Fruit fly (Drosophila melanogaster): ENCODE results near the gene NijA.
A peak's percentile ranks its signal among the peaks of the same experiment; 100 is the strongest.

NijA gene

DNA sequence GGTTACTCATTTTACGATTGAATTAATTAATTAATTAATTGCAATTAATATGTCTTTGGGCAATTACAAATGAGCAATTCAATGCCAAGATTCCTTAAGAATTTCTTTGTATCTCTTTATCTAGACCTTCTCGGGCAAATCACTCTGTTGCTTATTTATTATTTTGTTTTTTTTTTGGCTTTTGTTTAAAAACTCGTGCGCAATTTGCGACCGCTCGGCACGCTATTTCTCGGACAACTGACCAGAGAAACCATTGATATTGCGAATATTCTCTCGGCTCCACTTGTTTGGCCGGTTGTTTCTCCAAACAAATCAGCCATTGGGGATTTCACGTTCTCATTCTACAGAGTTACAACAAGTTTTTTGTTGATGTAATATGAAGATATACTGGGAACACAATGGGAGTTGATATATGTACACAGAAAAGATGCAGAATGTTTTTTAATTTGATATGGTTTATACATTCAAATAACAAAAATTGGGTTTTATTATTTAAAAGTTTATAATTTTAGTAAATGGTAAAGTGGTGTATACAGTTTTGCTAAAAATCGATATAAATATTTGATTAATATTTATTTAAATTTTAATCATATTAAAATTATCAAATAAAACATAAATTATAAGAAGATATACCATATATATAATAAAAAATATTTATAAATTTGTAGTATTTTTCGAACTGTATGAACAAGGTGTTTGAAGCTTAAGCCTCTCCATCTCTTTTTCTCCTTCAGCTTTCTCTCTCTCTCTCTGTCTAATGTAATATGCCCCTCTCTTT is at the start of gene NijA:
NijA (minus strand) TSS at position 243 of the 778 bp plus-strand sequence.
- peak; percentile 25; the same call in 1 of the 2 replicates for TF ChIP-seq Gug (GFP tag; IDR thresholded peaks at IDR 0.05)
- peak; percentile 59 for TF ChIP-seq svp (GFP tag)
- TF ChIP-seq Hr4 (GFP tag; optimal IDR thresholded peaks at IDR 0.05): no peak
- TF ChIP-seq lz (GFP tag; optimal IDR thresholded peaks at IDR 0.05): peak; percentile 34
- TF ChIP-seq CG6163 (GFP tag; IDR thresholded peaks at IDR 0.05): peak; percentile 40; the same call in 1 of the 3 replicates
- TF ChIP-seq Ets21C (GFP tag; optimal IDR thresholded peaks at IDR 0.05): no peak
- peak; percentile 88 for TF ChIP-seq dsx (GFP tag; optimal IDR thresholded peaks at IDR 0.05; ENCODE audit: poor library complexity, severe bottlenecking)
- peak; percentile 14 for TF ChIP-seq pdm3 (GFP tag; optimal IDR thresholded peaks at IDR 0.05)
- TF ChIP-seq fd85E (GFP tag; optimal IDR thresholded peaks at IDR 0.05): no peak
- no peak for TF ChIP-seq Hr38 (GFP tag; optimal IDR thresholded peaks at IDR 0.05)
- peak; percentile 44 for TF ChIP-seq CG7368 (GFP tag; optimal IDR thresholded peaks at IDR 0.05)
- peak; percentile 66 for TF ChIP-seq CG6792 (GFP tag; optimal IDR thresholded peaks at IDR 0.05)
- TF ChIP-seq fd59A (GFP tag; optimal IDR thresholded peaks at IDR 0.05): no peak
- TF ChIP-seq Ets96B (tag; optimal IDR thresholded peaks at IDR 0.05): peak; percentile 84
- TF ChIP-seq Eip78C (GFP tag): peak; percentile 83
- peak; percentile 69 for TF ChIP-seq CG15336 (GFP tag; IDR thresholded peaks at IDR 0.05)
- peak; percentile 74 for TF ChIP-seq esn (GFP tag; optimal IDR thresholded peaks at IDR 0.05)
- no peak for TF ChIP-seq CG9139 (GFP tag; optimal IDR thresholded peaks at IDR 0.05)
- TF ChIP-seq CG6276 (GFP tag; optimal IDR thresholded peaks at IDR 0.05): peak; percentile 27
- no peak for TF ChIP-seq Hr39 (GFP tag; optimal IDR thresholded peaks at IDR 0.05)
- TF ChIP-seq CG3032 (tag; optimal IDR thresholded peaks at IDR 0.05): peak; percentile 89
- TF ChIP-seq Met (GFP tag; optimal IDR thresholded peaks at IDR 0.05): peak; percentile 45
- no peak for TF ChIP-seq net (GFP tag; optimal IDR thresholded peaks at IDR 0.05)
- TF ChIP-seq CG6854 (GFP tag; optimal IDR thresholded peaks at IDR 0.05): peak; percentile 10
- TF ChIP-seq Eip93F (GFP tag; optimal IDR thresholded peaks at IDR 0.05): peak; percentile 20
- TF ChIP-seq CG11294 (GFP tag; IDR thresholded peaks at IDR 0.05): no peak
- no peak for TF ChIP-seq CG11762 (GFP tag; optimal IDR thresholded peaks at IDR 0.05; ENCODE audit: insufficient read depth)
- no peak for TF ChIP-seq fkh (GFP tag; optimal IDR thresholded peaks at IDR 0.05)
- TF ChIP-seq Smox (GFP tag; optimal IDR thresholded peaks at IDR 0.05): peak; percentile 24
- peak; percentile 57 for TF ChIP-seq OdsH (GFP tag; optimal IDR thresholded peaks at IDR 0.05)
- peak; percentile 53 for TF ChIP-seq CG16779 (tag; optimal IDR thresholded peaks at IDR 0.05)
- TF ChIP-seq eg (GFP tag; IDR thresholded peaks at IDR 0.05): peak; percentile 63; the same call in 1 of the 3 replicates
- TF ChIP-seq Eip75B (GFP tag; optimal IDR thresholded peaks at IDR 0.05): peak; percentile 23
- no peak for TF ChIP-seq CG6808 (GFP tag; optimal IDR thresholded peaks at IDR 0.05)
- no peak for TF ChIP-seq topi (GFP tag; optimal IDR thresholded peaks at IDR 0.05)
- TF ChIP-seq CG1621 (tag; optimal IDR thresholded peaks at IDR 0.05): no peak
- TF ChIP-seq CG32006 (GFP tag; optimal IDR thresholded peaks at IDR 0.05): peak; percentile 75
- peak; percentile 3 for TF ChIP-seq CG10669 (GFP tag; optimal IDR thresholded peaks at IDR 0.05)
- TF ChIP-seq dac (GFP tag; optimal IDR thresholded peaks at IDR 0.05): no peak
- TF ChIP-seq Sox14 (GFP tag; optimal IDR thresholded peaks at IDR 0.05): no peak
- TF ChIP-seq salr (GFP tag; optimal IDR thresholded peaks at IDR 0.05): peak in 1 of 2 experiments; percentile 83
- TF ChIP-seq Sox15 (GFP tag; optimal IDR thresholded peaks at IDR 0.05): no peak
- TF ChIP-seq CG34406 (GFP tag; optimal IDR thresholded peaks at IDR 0.05): peak; percentile 74
- peak; percentile 16 for TF ChIP-seq CG4318 (GFP tag; optimal IDR thresholded peaks at IDR 0.05)
- TF ChIP-seq Sox102F (GFP tag; optimal IDR thresholded peaks at IDR 0.05): no peak
- TF ChIP-seq ss (GFP tag; optimal IDR thresholded peaks at IDR 0.05): peak; percentile 28 to 56
- TF ChIP-seq Blimp-1 (GFP tag; optimal IDR thresholded peaks at IDR 0.05): peak; percentile 37
- peak; percentile 53 for TF ChIP-seq acj6 (GFP tag; optimal IDR thresholded peaks at IDR 0.05)
- TF ChIP-seq CG31627 (GFP tag; optimal IDR thresholded peaks at IDR 0.05): no peak
- TF ChIP-seq CG8119 (GFP tag; IDR thresholded peaks at IDR 0.05): peak; percentile 81
